Worm (Caenorhabditis elegans) whole organism, midembryonic: ENCODE results near the gene acp-7.

Experiments
- T22C8.4 ChIP-seq: fragments of 200-800 bp; sonication (Bioruptor generic); IDR thresholded peaks from 2 replicates; pipeline ENCODE4 v1.3.6; 2022; ENCODE audit warnings: missing genetic modification characterization, missing compliant biosample characterization
- cog-1 ChIP-seq: sonication (generic microtip); optimal IDR thresholded peaks from 2 replicates; lab custom pipeline; 2016; ENCODE audit warnings: missing genetic modification characterization, missing compliant biosample characterization
- med-1 ChIP-seq: sonication (generic microtip); optimal IDR thresholded peaks from 2 replicates; lab custom pipeline; 2017; ENCODE audit warnings: missing genetic modification characterization, mild to moderate bottlenecking, missing compliant biosample characterization, antibody characterized with exemption, missing genetic modification reagents; ENCODE audit not compliant: insufficient read depth
- ztf-29 ChIP-seq: fragments of 200-800 bp; sonication (Bioruptor generic); IDR thresholded peaks from 2 replicates; pipeline ENCODE4 v1.3.6; 2022; ENCODE audit warnings: missing genetic modification reagents, missing genetic modification characterization, missing compliant biosample characterization

DNA sequence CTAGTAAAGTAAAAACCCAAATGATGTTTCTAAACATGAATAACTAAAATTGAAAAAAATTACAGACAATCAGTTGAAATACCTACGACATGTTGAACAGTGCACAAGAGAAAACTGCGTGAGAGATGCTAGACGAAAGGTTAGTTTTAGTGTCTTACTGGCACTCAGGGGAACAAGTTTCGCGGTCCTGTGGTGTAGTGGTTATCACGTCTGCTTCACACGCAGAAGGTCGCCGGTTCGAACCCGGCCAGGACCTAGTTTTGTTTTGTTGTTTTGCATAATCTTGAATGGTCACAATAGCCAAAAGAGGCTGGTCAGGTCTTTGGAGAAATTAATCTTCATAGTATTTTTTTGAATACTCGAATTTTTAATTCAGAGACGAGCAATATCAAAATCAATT is 49.5 kb upstream of the acp-7 start:
- 0 out of 2 replicates have a peak, but pooled peaks have one; percentile 23 for TF ChIP-seq T22C8.4 (GFP tag; lab: Robert Waterston, UW)
- no peak for TF ChIP-seq ztf-29
- TF ChIP-seq cog-1: no peak
- no peak for TF ChIP-seq med-1 (GFP tag; lab: Kevin White, UChicago)
